Fruit fly (Drosophila melanogaster): Measurements from ENCODE around the gene gcm.

DNA sequence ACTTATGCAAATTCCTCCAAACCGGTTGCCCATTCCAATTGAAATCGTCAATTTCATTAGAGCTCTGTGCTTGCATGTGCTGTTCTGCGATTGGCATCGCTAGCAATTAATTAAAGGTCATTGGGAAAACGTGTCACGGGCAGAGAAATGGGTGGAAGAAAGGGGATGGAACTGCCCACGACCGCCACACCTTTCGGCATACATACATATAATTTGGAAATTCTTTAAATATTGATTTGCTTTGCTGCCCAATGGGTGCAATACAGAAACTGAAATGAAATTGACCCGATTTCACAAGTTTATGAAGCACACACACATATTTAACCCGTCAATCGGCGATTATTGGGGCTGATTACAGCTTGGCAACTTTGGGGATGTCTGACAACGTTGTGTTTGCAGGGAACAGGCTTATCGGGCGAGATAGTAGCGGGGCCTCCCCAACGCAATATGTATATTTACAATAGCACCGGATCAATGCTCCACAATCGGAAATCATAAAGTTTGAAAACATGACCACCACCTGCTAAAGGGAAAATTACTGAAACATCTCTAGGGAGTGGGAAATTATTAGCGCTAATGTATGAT, 33.2 kb upstream of the gcm start:
- TF ChIP-seq Sin3A (optimal IDR thresholded peaks at IDR 0.05) (no peak), Myc (optimal IDR thresholded peaks at IDR 0.05) (no peak), h (optimal IDR thresholded peaks at IDR 0.05) (no peak)

All from Kc167 (cell line).